Worm (Caenorhabditis elegans): ENCODE data around the gene R03H10.6.

- no peak for TF ChIP-seq lin-13 (tag; optimal IDR thresholded peaks at IDR 0.05)
- no peak for TF ChIP-seq pha-4 (tag; optimal IDR thresholded peaks at IDR 0.05)
- no peak for TF ChIP-seq lsy-2 (tag; optimal IDR thresholded peaks at IDR 0.05)
- no peak for TF ChIP-seq mls-2 (tag; optimal IDR thresholded peaks at IDR 0.05)
- TF ChIP-seq snpc-4 (tag; optimal IDR thresholded peaks at IDR 0.05) = no peak
- no peak for TF ChIP-seq nhr-12 (tag; optimal IDR thresholded peaks at IDR 0.05)
- no peak for TF ChIP-seq nhr-28 (tag; optimal IDR thresholded peaks at IDR 0.05)
Observed at ce11 chrII:4133332-4133731, 40.0 kb downstream of the R03H10.6 start.

Data from whole organism, mixed stage, embryonic.